Worm (Caenorhabditis elegans): ENCODE measurements around the gene grdn-1.

grdn-1 gene

ce11 chrV:18587936-18588335, 4.6 kb upstream of the grdn-1 start:
- no peak for TF ChIP-seq ceh-62 (tag; optimal IDR thresholded peaks at IDR 0.05)
- no peak for TF ChIP-seq tra-1 (GFP tag; IDR thresholded peaks at IDR 0.05)
- TF ChIP-seq dve-1 (tag; optimal IDR thresholded peaks at IDR 0.05; ENCODE audit: insufficient read depth), result no peak

- no peak for TF ChIP-seq set-16 (GFP tag; IDR thresholded peaks at IDR 0.05)
- TF ChIP-seq skn-1 (tag; optimal IDR thresholded peaks at IDR 0.05), result no peak
- TF ChIP-seq zip-2 (tag; optimal IDR thresholded peaks at IDR 0.05), result no peak
- TF ChIP-seq mep-1 (tag; optimal IDR thresholded peaks at IDR 0.05), result no peak
- TF ChIP-seq nhr-76 (tag; optimal IDR thresholded peaks at IDR 0.05), result no peak
- peak; percentile 71 for TF ChIP-seq aha-1 (tag)
Measured at ce11 chrV:18589585-18589984, 3.0 kb upstream of the grdn-1 start.

ce11 chrV:18596240-18596639, 3.7 kb downstream of the grdn-1 start:
- TF ChIP-seq rbr-2 (tag; optimal IDR thresholded peaks at IDR 0.05), result no peak
- no peak for TF ChIP-seq ceh-28 (tag; optimal IDR thresholded peaks at IDR 0.05)
- no peak for TF ChIP-seq nhr-6 (tag; optimal IDR thresholded peaks at IDR 0.05)
- TF ChIP-seq ceh-44 (GFP tag; IDR thresholded peaks at IDR 0.05), result no peak
- TF ChIP-seq spr-1 (tag; optimal IDR thresholded peaks at IDR 0.05), result no peak
- TF ChIP-seq madf-5 (GFP tag; IDR thresholded peaks at IDR 0.05), result no peak
- no peak for TF ChIP-seq nhr-237 (tag; optimal IDR thresholded peaks at IDR 0.05)
- TF ChIP-seq ceh-32 (tag; optimal IDR thresholded peaks at IDR 0.05; ENCODE audit: poor library complexity), result no peak
- no peak for TF ChIP-seq set-16 (GFP tag; IDR thresholded peaks at IDR 0.05)

- TF ChIP-seq lin-13 (GFP tag; optimal IDR thresholded peaks at IDR 0.05), result no peak
- no peak for TF ChIP-seq daf-12 (tag; optimal IDR thresholded peaks at IDR 0.05)
- no peak for TF ChIP-seq lir-3 (tag; optimal IDR thresholded peaks at IDR 0.05)
- TF ChIP-seq php-3 (GFP tag; IDR thresholded peaks at IDR 0.05), result no peak
- no peak for TF ChIP-seq lsy-2 (tag; optimal IDR thresholded peaks at IDR 0.05)
- no peak for TF ChIP-seq ztf-11 (tag; optimal IDR thresholded peaks at IDR 0.05)
- TF ChIP-seq set-16 (GFP tag; IDR thresholded peaks at IDR 0.05), result no peak
- TF ChIP-seq duxl-1 (tag; optimal IDR thresholded peaks at IDR 0.05; ENCODE audit: poor library complexity), result no peak
- TF ChIP-seq F44E2.7 (GFP tag; IDR thresholded peaks at IDR 0.05), result no peak
- TF ChIP-seq T26A8.4 (GFP tag; IDR thresholded peaks at IDR 0.05), result no peak
- no peak for TF ChIP-seq gei-8 (GFP tag; optimal IDR thresholded peaks at IDR 0.05)
- TF ChIP-seq ZK337.2 (GFP tag; IDR thresholded peaks at IDR 0.05), result no peak
- TF ChIP-seq T20F7.1 (GFP tag; optimal IDR thresholded peaks at IDR 0.05), result no peak
- no peak for TF ChIP-seq nhr-42 (GFP tag; IDR thresholded peaks at IDR 0.05)
- no peak for TF ChIP-seq nhr-28 (tag; optimal IDR thresholded peaks at IDR 0.05)
- no peak for TF ChIP-seq unc-130 (GFP tag; optimal IDR thresholded peaks at IDR 0.05)
- no peak for TF ChIP-seq zip-11 (GFP tag; IDR thresholded peaks at IDR 0.05)
- TF ChIP-seq arid-1 (GFP tag; conservative IDR thresholded peaks at IDR 0.05), result no peak
Measured at ce11 chrV:18597779-18598178, 5.2 kb downstream of the grdn-1 start.

- TF ChIP-seq nhr-237 (tag; optimal IDR thresholded peaks at IDR 0.05) (no peak), ceh-28 (tag; optimal IDR thresholded peaks at IDR 0.05) (peak; percentile 73)
Measured at ce11 chrV:18605510-18605909, 13.0 kb downstream of the grdn-1 start.

- TF ChIP-seq unc-62 (GFP tag; optimal IDR thresholded peaks at IDR 0.05 in 1 of 2) (peak in 1 of 2 experiments; percentile 27), unc-62 (tag; optimal IDR thresholded peaks at IDR 0.05) (no peak), arid-1 (GFP tag; conservative IDR thresholded peaks at IDR 0.05) (no peak)
Measured at ce11 chrV:18613164-18613563, 20.6 kb downstream of the grdn-1 start.
